Worm (Caenorhabditis elegans): ENCODE measurements around the gene F32H5.4.

DNA sequence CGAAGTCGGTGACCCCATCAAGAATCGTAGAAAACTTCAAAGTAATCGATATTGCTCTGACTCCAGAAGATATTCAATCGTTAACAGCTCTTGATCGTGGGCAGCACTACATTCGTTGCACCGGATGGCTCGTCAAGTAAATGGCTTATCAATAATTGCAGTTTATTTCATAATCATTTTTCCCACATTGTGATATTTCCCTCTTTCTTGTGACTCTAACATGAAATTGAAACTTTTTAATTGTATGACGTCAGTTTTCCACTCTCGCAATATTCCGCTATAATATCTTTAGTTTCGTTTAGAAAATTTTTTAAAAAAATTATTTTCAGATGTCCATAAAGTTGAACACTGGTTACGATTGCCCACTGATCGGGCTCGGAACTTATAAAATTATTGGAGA lies 47.6 kb downstream of the F32H5.4 start, which contains the start of gene F53F1.3:
- TF ChIP-seq nhr-23 (tag; optimal IDR thresholded peaks at IDR 0.05): no peak
- TF ChIP-seq ztf-4 (tag; optimal IDR thresholded peaks at IDR 0.05): no peak
- no peak for TF ChIP-seq fos-1 (tag; optimal IDR thresholded peaks at IDR 0.05)
- TF ChIP-seq elt-2 (tag; optimal IDR thresholded peaks at IDR 0.05): peak; percentile 51
- TF ChIP-seq lsy-12 (tag; optimal IDR thresholded peaks at IDR 0.05): no peak
- no peak for TF ChIP-seq skn-1 (tag; optimal IDR thresholded peaks at IDR 0.05)
- no peak for TF ChIP-seq ama-1 (optimal IDR thresholded peaks at IDR 0.05)
- no peak for TF ChIP-seq R02D3.7 (tag; optimal IDR thresholded peaks at IDR 0.05)
- TF ChIP-seq lin-15B (tag; optimal IDR thresholded peaks at IDR 0.05): no peak
- TF ChIP-seq nhr-12 (tag; optimal IDR thresholded peaks at IDR 0.05): no peak
- no peak for TF ChIP-seq sea-2 (GFP tag; optimal IDR thresholded peaks at IDR 0.05)
- no peak for TF ChIP-seq lin-39 (tag; optimal IDR thresholded peaks at IDR 0.05)
- no peak for TF ChIP-seq jun-1 (tag; optimal IDR thresholded peaks at IDR 0.05)
- no peak for TF ChIP-seq pha-4 (tag; optimal IDR thresholded peaks at IDR 0.05)
